Fruit fly (Drosophila melanogaster): ENCODE results near the gene dib.

dm6 chr3L:4103258-4104247 lies 41.5 kb downstream of the dib start, which contains the start of gene Fit1:
- TF ChIP-seq Dll (optimal IDR thresholded peaks at IDR 0.05) = no peak
- TF ChIP-seq usp (GFP tag; optimal IDR thresholded peaks at IDR 0.05) = no peak

All from whole organism.